Worm (Caenorhabditis elegans) whole organism, L2 larva: ENCODE data around the gene T05A8.7.

Source experiments
- R02D3.7 ChIP-seq: fragments of 150-350 bp; optimal IDR thresholded peaks from 2 replicates; lab custom pipeline; 2014; ENCODE audit warnings: missing biosample characterization, missing genetic modification characterization
- ama-1 ChIP-seq: fragments of 150-350 bp; optimal IDR thresholded peaks from 2 replicates; lab custom pipeline; 2018; ENCODE audit warnings: inconsistent platforms
- blmp-1 ChIP-seq: sonication (generic microtip); optimal IDR thresholded peaks from 2 replicates; lab custom pipeline; 2017; ENCODE audit warnings: missing genetic modification characterization, mild to moderate bottlenecking, missing compliant biosample characterization, antibody characterized with exemption, moderate library complexity; ENCODE audit not compliant: insufficient read depth
- lsy-2 ChIP-seq, 2 experiments: fragments of 150-350 bp in 1 of 2; sonication (generic microtip) in 1 of 2; optimal IDR thresholded peaks; 2 replicates each; lab custom pipeline; 2014 to 2017; ENCODE audit warnings: missing biosample characterization in 2 of 2, missing genetic modification characterization in 2 of 2
- mab-5 ChIP-seq: fragments of 150-350 bp; optimal IDR thresholded peaks from 2 replicates; lab custom pipeline; 2014; ENCODE audit warnings: missing biosample characterization, missing genetic modification characterization
- nhr-11 ChIP-seq: fragments of 150-350 bp; optimal IDR thresholded peaks from 2 replicates; lab custom pipeline; 2014; ENCODE audit warnings: missing biosample characterization, missing genetic modification characterization
- nhr-12 ChIP-seq: fragments of 150-350 bp; optimal IDR thresholded peaks from 2 replicates; lab custom pipeline; 2014; ENCODE audit warnings: missing biosample characterization, missing genetic modification characterization
- nhr-25 ChIP-seq: fragments of 150-350 bp; sonication (generic microtip); optimal IDR thresholded peaks from 3 replicates; lab custom pipeline; 2014; ENCODE audit warnings: missing biosample characterization, missing genetic modification characterization
- ztf-11 ChIP-seq: sonication (generic microtip); optimal IDR thresholded peaks from 2 replicates; lab custom pipeline; 2017; ENCODE audit warnings: missing biosample characterization, missing genetic modification characterization

ce11 chrII:2735192-2735591, 7.0 kb downstream of the T05A8.7 start, which contains the start of gene wdr-31:
- TF ChIP-seq nhr-11 (tag; lab: Kevin White, UChicago) (no peak), nhr-25 (tag; lab: Kevin White, UChicago) (no peak), mab-5 (tag; lab: Kevin White, UChicago) (no peak), nhr-12 (tag; lab: Kevin White, UChicago) (no peak), lsy-2 (tag; optimal IDR thresholded peaks at IDR 0.05; lab: Kevin White, UChicago) (no peak), blmp-1 (no peak), R02D3.7 (tag; lab: Kevin White, UChicago) (no peak), ztf-11 (tag; lab: Kevin White, UChicago) (no peak), ama-1 (lab: Kevin White, UChicago) (no peak)
